Fruit fly (Drosophila melanogaster) whole organism: ENCODE results near the gene usp.

Experiments
- pan ChIP-seq: fragments of >200 bp; optimal IDR thresholded peaks from 2 replicates; lab custom pipeline; 2017
- usp ChIP-seq: fragments of >200 bp; optimal IDR thresholded peaks from 2 replicates; lab custom pipeline; 2017; ENCODE audit warnings: missing biosample characterization, missing genetic modification characterization, mixed read lengths

DNA sequence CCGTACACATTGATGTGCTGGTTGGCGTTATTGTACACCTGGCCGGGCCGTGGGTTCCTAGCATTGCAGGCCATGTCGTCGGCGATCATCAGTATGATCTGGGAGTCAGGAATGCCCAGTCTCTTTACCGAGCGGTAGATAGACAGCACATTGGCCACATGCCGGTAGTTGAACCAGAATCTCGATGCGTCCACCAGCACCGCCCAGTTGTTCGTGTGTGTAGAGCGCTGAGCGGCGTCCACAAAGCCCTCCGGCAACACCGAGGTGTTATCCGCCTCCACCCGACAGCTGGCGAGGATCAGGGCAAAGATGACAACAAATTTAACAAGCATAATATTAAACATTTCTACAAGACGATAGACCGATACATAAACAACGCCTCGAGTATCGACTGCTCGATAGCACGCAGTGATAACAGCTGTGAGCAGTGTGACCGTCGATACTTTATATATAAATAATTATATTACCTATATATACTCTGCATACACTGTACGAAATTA is 33.1 kb downstream of the usp start, which contains the start of gene PIG-K:
- TF ChIP-seq pan (lab: Kevin White, UChicago) (no peak), usp (GFP tag; lab: Kevin White, UChicago) (no peak)
